Fruit fly (Drosophila melanogaster): Measurements from ENCODE around the gene CG12105.

The CG12105 gene

dm6 chr3L:1618116-1618727, 2.6 kb upstream of the CG12105 start, which contains the start of the genes CG13926, ABCB7 and CG33230:
Gene CG13926 (minus strand): TSS chr3L:1618158.
Gene ABCB7 (plus strand): TSS chr3L:1618414.
Gene CG33230 (plus strand): TSS chr3L:1618414.
- TF ChIP-seq eg (GFP tag; IDR thresholded peaks at IDR 0.05) = no peak
- TF ChIP-seq esn (GFP tag; optimal IDR thresholded peaks at IDR 0.05) = no peak
- no peak for TF ChIP-seq spab (GFP tag; optimal IDR thresholded peaks at IDR 0.05)
- no peak for TF ChIP-seq net (GFP tag; optimal IDR thresholded peaks at IDR 0.05)
- TF ChIP-seq Sox14 (GFP tag; optimal IDR thresholded peaks at IDR 0.05) = peak; percentile 47
- TF ChIP-seq Hr38 (GFP tag; optimal IDR thresholded peaks at IDR 0.05) = no peak
- TF ChIP-seq vri (GFP tag; optimal IDR thresholded peaks at IDR 0.05) = peak; percentile 77
- no peak for TF ChIP-seq Lpt (GFP tag; optimal IDR thresholded peaks at IDR 0.05)
- no peak for TF ChIP-seq dac (GFP tag; optimal IDR thresholded peaks at IDR 0.05)
- no peak for TF ChIP-seq Ets21C (GFP tag; optimal IDR thresholded peaks at IDR 0.05)
- TF ChIP-seq OdsH (GFP tag; optimal IDR thresholded peaks at IDR 0.05) = no peak
- TF ChIP-seq Eip93F (GFP tag; optimal IDR thresholded peaks at IDR 0.05) = no peak
- no peak for TF ChIP-seq CG4318 (GFP tag; optimal IDR thresholded peaks at IDR 0.05)
- peak; percentile 11 for TF ChIP-seq CG6854 (GFP tag; optimal IDR thresholded peaks at IDR 0.05)
- no peak for TF ChIP-seq CG8119 (GFP tag; IDR thresholded peaks at IDR 0.05)
- TF ChIP-seq CG6808 (GFP tag; optimal IDR thresholded peaks at IDR 0.05) = no peak
- TF ChIP-seq lz (GFP tag; optimal IDR thresholded peaks at IDR 0.05) = peak; percentile 31
- peak; percentile 45 for TF ChIP-seq Eip75B (GFP tag; optimal IDR thresholded peaks at IDR 0.05)
- TF ChIP-seq CG15336 (GFP tag; IDR thresholded peaks at IDR 0.05) = no peak
- TF ChIP-seq CG10669 (GFP tag; optimal IDR thresholded peaks at IDR 0.05) = no peak
- TF ChIP-seq Hr39 (GFP tag; optimal IDR thresholded peaks at IDR 0.05) = peak; percentile 57
- TF ChIP-seq CG32006 (GFP tag; optimal IDR thresholded peaks at IDR 0.05) = peak; percentile 23
- no peak for TF ChIP-seq CG34406 (GFP tag; optimal IDR thresholded peaks at IDR 0.05)
- no peak for TF ChIP-seq CG10631 (GFP tag; optimal IDR thresholded peaks at IDR 0.05)
- no peak for TF ChIP-seq Met (GFP tag; optimal IDR thresholded peaks at IDR 0.05)
- peak; percentile 49 for TF ChIP-seq cyc (GFP tag; optimal IDR thresholded peaks at IDR 0.05)
- no peak for TF ChIP-seq CG1621 (tag; optimal IDR thresholded peaks at IDR 0.05)
- TF ChIP-seq CG31627 (GFP tag; optimal IDR thresholded peaks at IDR 0.05) = peak; percentile 10
- no peak for TF ChIP-seq topi (GFP tag; optimal IDR thresholded peaks at IDR 0.05)
- TF ChIP-seq Sox102F (GFP tag; optimal IDR thresholded peaks at IDR 0.05) = no peak
- TF ChIP-seq CG11902 (GFP tag; optimal IDR thresholded peaks at IDR 0.05) = peak; percentile 44
- no peak for TF ChIP-seq fkh (GFP tag; optimal IDR thresholded peaks at IDR 0.05)
- TF ChIP-seq CG16779 (tag; optimal IDR thresholded peaks at IDR 0.05) = no peak
- no peak for TF ChIP-seq Blimp-1 (GFP tag; optimal IDR thresholded peaks at IDR 0.05)
- TF ChIP-seq CG3032 (tag; optimal IDR thresholded peaks at IDR 0.05) = no peak
- no peak for TF ChIP-seq CG11762 (GFP tag; optimal IDR thresholded peaks at IDR 0.05; ENCODE audit: insufficient read depth)
- TF ChIP-seq CG6163 (GFP tag; IDR thresholded peaks at IDR 0.05) = 0 out of 3 replicates have a peak, but pooled peaks have one; percentile 28
- peak; percentile 23 for TF ChIP-seq Smox (GFP tag; optimal IDR thresholded peaks at IDR 0.05)
- TF ChIP-seq Eip78C (GFP tag) = no peak
- TF ChIP-seq achi (GFP tag; optimal IDR thresholded peaks at IDR 0.05) = peak; percentile 27
- TF ChIP-seq salr (GFP tag; optimal IDR thresholded peaks at IDR 0.05) = no peak
- no peak for TF ChIP-seq CG7368 (GFP tag; optimal IDR thresholded peaks at IDR 0.05)
- no peak for TF ChIP-seq CG8632 (GFP tag; optimal IDR thresholded peaks at IDR 0.05)
- TF ChIP-seq Sox15 (GFP tag; optimal IDR thresholded peaks at IDR 0.05) = no peak
- TF ChIP-seq svp (GFP tag) = peak; percentile 84
- no peak for TF ChIP-seq Ets96B (tag; optimal IDR thresholded peaks at IDR 0.05)
- TF ChIP-seq acj6 (GFP tag; optimal IDR thresholded peaks at IDR 0.05) = no peak
- no peak for TF ChIP-seq CG9139 (GFP tag; optimal IDR thresholded peaks at IDR 0.05)
- TF ChIP-seq CG6792 (GFP tag; optimal IDR thresholded peaks at IDR 0.05) = no peak
- TF ChIP-seq ss (GFP tag; optimal IDR thresholded peaks at IDR 0.05) = peak in 1 of 2 experiments; percentile 36

Measured in whole organism, prepupa.